Worm (Caenorhabditis elegans): ENCODE measurements around the gene T27A10.2.

T27A10.2 gene

DNA sequence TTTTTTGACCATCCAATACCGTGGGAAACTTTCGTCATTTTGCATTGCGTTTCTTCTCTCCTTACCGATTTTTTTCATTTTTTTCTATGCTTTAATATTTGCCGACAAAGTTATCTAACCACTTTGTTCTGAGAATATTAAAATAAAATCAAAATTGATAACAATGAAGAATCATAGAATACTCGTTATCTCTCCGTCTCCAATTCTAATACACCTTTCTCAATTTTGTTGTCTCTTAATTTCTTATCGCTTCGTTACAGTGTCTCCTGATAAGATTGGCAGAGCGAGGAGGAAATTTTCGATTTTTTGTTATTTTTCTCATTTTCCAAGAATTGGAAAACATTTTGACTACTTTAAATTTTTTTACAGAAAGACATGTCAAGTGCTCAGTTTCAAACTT is 9.5 kb upstream of the T27A10.2 start, which contains the start of gene ckc-1:
Gene ckc-1 (plus strand): TSS at position 368 of the 400 bp plus-strand sequence.
- no peak for TF ChIP-seq snpc-4 (tag; optimal IDR thresholded peaks at IDR 0.05)
- peak; percentile 39 for TF ChIP-seq pha-4 (tag; optimal IDR thresholded peaks at IDR 0.05)
- TF ChIP-seq jun-1 (tag; optimal IDR thresholded peaks at IDR 0.05): peak; percentile 68
- TF ChIP-seq elt-3 (tag; optimal IDR thresholded peaks at IDR 0.05): peak in 1 of 3 experiments; percentile 67
- TF ChIP-seq ceh-28 (tag; optimal IDR thresholded peaks at IDR 0.05): peak; percentile 3
- TF ChIP-seq elt-2 (tag; optimal IDR thresholded peaks at IDR 0.05): peak; percentile 99
- no peak for TF ChIP-seq egl-5 (tag; optimal IDR thresholded peaks at IDR 0.05)
- TF ChIP-seq lin-15B (tag; optimal IDR thresholded peaks at IDR 0.05): no peak
- no peak for TF ChIP-seq ceh-82 (tag; optimal IDR thresholded peaks at IDR 0.05)
- no peak for TF ChIP-seq nhr-77 (tag; optimal IDR thresholded peaks at IDR 0.05)
- TF ChIP-seq nhr-28 (tag; optimal IDR thresholded peaks at IDR 0.05): no peak
- TF ChIP-seq pqm-1 (tag; optimal IDR thresholded peaks at IDR 0.05): peak; percentile 100

DNA sequence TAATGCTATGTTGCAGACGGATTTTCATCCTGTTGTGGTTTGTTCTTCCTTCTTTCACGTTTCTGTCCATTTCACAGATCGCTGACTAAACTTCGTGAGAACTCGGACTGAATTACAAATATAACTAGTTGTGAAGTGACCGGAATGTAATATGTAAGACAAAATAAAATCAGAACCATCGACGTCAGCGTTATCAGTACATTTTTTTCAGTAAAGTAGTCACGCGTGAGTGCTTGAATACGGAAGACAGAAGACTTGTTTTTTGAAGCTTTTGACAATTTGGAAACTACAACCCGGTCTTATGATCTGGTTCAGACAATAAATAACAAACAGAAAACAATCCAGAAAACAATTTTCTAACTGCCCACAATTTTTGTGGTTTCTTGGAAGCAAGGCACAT is 3.9 kb upstream of the T27A10.2 start:
- no peak for TF ChIP-seq sea-2 (GFP tag; optimal IDR thresholded peaks at IDR 0.05)
- no peak for TF ChIP-seq nhr-12 (tag; optimal IDR thresholded peaks at IDR 0.05)
- no peak for TF ChIP-seq zag-1 (tag; optimal IDR thresholded peaks at IDR 0.05)
- TF ChIP-seq lsy-12 (tag; optimal IDR thresholded peaks at IDR 0.05): no peak
- no peak for TF ChIP-seq nhr-25 (tag; optimal IDR thresholded peaks at IDR 0.05)
- TF ChIP-seq ceh-28 (tag; optimal IDR thresholded peaks at IDR 0.05): no peak
- TF ChIP-seq aly-2 (tag; optimal IDR thresholded peaks at IDR 0.05): no peak
- TF ChIP-seq jun-1 (tag; optimal IDR thresholded peaks at IDR 0.05): no peak
- TF ChIP-seq nhr-23 (tag; optimal IDR thresholded peaks at IDR 0.05): no peak
- TF ChIP-seq unc-39 (tag; optimal IDR thresholded peaks at IDR 0.05): no peak
- TF ChIP-seq ceh-9 (tag; optimal IDR thresholded peaks at IDR 0.05): no peak
- no peak for TF ChIP-seq nfya-1 (tag; optimal IDR thresholded peaks at IDR 0.05; ENCODE audit: insufficient read depth)

DNA sequence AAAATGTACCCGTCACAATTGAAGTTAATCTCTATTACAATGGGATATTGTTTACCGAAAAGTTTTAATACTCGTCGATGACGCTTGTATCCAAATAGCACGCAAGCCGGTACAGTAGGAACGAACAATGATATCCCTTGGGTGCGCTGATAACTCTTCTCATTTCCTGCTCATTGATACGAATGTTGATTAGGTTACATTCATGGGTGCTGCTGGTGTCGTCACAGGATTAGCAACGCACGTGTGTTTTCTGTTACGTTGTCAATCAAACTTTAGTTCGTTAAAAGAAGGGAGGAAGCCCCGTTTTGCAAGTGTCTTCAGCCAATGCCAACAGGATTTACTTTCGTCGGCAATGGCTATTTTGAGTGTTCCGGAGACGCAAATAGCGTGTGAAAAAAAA is 2.3 kb upstream of the T27A10.2 start:
- TF ChIP-seq snpc-4 (tag; optimal IDR thresholded peaks at IDR 0.05) (no peak), elt-1 (tag; optimal IDR thresholded peaks at IDR 0.05) (no peak), tbx-2 (tag; optimal IDR thresholded peaks at IDR 0.05) (no peak), fkh-10 (GFP tag; optimal IDR thresholded peaks at IDR 0.05) (no peak), zag-1 (tag; optimal IDR thresholded peaks at IDR 0.05) (no peak), nhr-76 (tag; optimal IDR thresholded peaks at IDR 0.05) (no peak), eor-1 (tag; optimal IDR thresholded peaks at IDR 0.05) (no peak), elt-2 (tag; optimal IDR thresholded peaks at IDR 0.05) (no peak), unc-62 (GFP tag; optimal IDR thresholded peaks at IDR 0.05) (no peak)

DNA sequence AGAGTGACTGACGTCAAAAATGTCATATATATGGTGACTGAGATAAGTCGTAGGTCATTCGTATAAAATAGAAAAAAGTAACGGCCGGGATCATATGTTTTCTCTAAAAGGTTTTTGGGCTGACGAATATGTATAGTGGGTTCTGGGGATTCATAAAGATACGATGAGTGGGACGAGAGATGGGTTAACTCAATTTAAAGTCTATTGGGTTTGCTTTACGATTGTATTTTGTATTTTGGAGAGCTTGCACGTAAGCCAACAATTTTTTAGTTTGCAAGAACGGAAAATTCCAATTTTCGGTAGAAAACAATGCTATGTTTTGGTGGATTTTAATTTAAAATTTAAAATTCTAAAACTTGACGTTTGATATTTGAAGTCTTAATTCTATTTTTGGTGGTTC is 1.3 kb upstream of the T27A10.2 start:
- no peak for TF ChIP-seq elt-1 (tag; optimal IDR thresholded peaks at IDR 0.05)
- no peak for TF ChIP-seq hmg-11 (tag; optimal IDR thresholded peaks at IDR 0.05)
- TF ChIP-seq nhr-12 (tag; optimal IDR thresholded peaks at IDR 0.05): no peak
- TF ChIP-seq nhr-28 (tag; optimal IDR thresholded peaks at IDR 0.05): no peak
- TF ChIP-seq jun-1 (tag; optimal IDR thresholded peaks at IDR 0.05): no peak

DNA sequence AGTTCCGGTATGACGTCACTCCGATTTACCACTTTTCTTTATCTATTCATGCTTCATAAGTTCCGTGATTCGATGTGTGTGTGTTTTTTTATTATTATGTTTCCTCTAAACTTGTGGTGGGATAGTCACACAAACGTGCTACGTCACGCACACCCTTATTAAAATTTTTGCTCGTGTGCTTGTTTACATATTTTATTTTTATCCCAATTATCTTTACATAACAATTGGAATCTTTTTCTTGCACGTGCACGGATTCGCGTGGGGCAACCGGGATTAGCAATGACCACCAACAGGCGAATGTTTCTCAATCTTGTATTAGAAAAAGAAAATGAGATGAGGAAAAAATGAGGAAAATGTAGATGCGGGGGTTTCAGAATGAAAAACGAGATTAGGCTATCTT is 4.8 kb downstream of the T27A10.2 start:
- TF ChIP-seq nhr-25 (tag; optimal IDR thresholded peaks at IDR 0.05) (no peak), egl-27 (tag; optimal IDR thresholded peaks at IDR 0.05) (no peak), snpc-4 (tag; optimal IDR thresholded peaks at IDR 0.05) (no peak), unc-62 (GFP tag; optimal IDR thresholded peaks at IDR 0.05) (no peak)

DNA sequence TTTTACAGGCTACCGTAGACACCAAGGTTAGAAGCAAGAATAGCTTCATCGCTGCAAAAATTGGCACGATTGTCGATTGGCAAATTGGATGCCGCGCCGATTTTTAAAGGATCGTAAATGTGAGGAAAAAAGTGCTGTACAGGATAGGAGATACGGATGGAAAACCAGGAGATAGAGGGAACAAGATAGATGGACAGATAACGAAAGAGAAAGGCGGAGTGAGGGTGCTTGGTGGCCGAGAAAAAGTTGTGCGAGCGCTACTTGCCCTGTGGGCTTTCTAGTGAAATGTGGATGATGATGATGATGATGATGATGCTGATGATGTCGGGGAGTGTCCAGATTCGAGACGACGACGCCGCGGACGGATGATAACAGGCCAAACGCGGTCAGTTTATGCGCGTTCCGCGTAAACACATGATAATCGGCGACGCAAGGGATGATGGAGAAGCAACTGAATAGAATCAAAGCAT is 10.6 kb downstream of the T27A10.2 start, which contains the start of gene T27A10.6:
Gene T27A10.6 (minus strand): TSS at position 51 of the 470 bp plus-strand sequence.
- TF ChIP-seq nhr-43 (tag; optimal IDR thresholded peaks at IDR 0.05; ENCODE audit: poor library complexity, severe bottlenecking) (peak; percentile 44), fos-1 (tag; optimal IDR thresholded peaks at IDR 0.05) (no peak), ama-1 (optimal IDR thresholded peaks at IDR 0.05) (no peak), nhr-23 (tag; optimal IDR thresholded peaks at IDR 0.05) (peak; percentile 51)
